Worm (Caenorhabditis elegans): ENCODE data around the gene rnp-4.

DNA sequence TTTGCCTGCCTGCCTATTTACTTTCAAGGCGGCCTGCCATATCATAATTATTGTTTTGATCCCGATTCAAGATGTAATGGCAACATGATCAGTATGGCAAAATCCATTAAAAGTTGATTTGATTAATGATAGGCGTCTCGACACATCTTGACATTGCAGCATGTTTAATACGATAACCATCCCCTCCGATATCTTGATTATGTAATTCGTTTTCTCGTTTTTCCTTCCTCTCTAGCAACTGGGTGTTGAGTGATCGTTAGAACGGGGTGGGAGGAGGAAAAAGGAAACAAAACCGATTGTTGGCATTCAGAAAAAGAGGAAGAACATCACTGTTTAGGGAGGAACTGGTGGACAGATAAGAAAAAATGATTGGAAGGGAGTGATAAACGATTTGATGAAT is 14.1 kb upstream of the rnp-4 start:
- TF ChIP-seq nhr-11 (tag; optimal IDR thresholded peaks at IDR 0.05): no peak
- no peak for TF ChIP-seq attf-4 (tag; optimal IDR thresholded peaks at IDR 0.05)
- no peak for TF ChIP-seq nhr-77 (tag; optimal IDR thresholded peaks at IDR 0.05)
- TF ChIP-seq ceh-82 (tag; optimal IDR thresholded peaks at IDR 0.05): no peak
- TF ChIP-seq lir-3 (tag; optimal IDR thresholded peaks at IDR 0.05): no peak
- TF ChIP-seq skn-1 (tag; optimal IDR thresholded peaks at IDR 0.05): no peak
- no peak for TF ChIP-seq cey-2 (tag; optimal IDR thresholded peaks at IDR 0.05; ENCODE audit: borderline replicate concordance, insufficient read depth)
- no peak for TF ChIP-seq lin-39 (tag; optimal IDR thresholded peaks at IDR 0.05)
- no peak for TF ChIP-seq unc-62 (GFP tag; optimal IDR thresholded peaks at IDR 0.05 in 1 of 2)
- no peak for TF ChIP-seq unc-62 (tag; optimal IDR thresholded peaks at IDR 0.05)
- TF ChIP-seq aly-2 (tag; optimal IDR thresholded peaks at IDR 0.05): no peak
- no peak for TF ChIP-seq jun-1 (tag; optimal IDR thresholded peaks at IDR 0.05)
- TF ChIP-seq fos-1 (tag; optimal IDR thresholded peaks at IDR 0.05): no peak
- no peak for TF ChIP-seq tra-1 (GFP tag; IDR thresholded peaks at IDR 0.05)

Measured in whole organism, L4 larva.